Worm (Caenorhabditis elegans): Measurements from ENCODE around the gene C14C10.1.

DNA sequence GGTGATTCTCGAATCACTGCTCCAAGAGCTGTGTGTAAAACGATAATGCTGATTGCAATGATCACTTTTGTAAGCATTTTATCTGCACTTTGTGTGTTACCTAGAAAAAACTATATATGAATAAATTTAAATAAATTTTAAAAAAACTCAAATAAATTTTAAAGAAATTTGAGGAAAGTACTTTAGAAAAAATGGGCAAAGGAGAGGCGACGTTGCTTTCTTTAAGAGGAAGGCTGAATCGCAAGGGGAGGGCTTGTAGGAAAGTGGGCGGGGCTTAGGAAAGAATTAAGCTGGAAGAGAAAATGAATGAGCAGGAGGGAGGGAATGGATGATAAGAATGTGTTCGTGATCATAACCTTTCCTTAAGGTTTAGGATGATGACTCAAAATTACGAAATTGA, 20.3 kb upstream of the C14C10.1 start, which contains the start of gene E02A10.4:
- TF ChIP-seq lir-3 (tag; optimal IDR thresholded peaks at IDR 0.05; ENCODE audit: poor library complexity) (no peak), pag-3 (tag; optimal IDR thresholded peaks at IDR 0.05; ENCODE audit: borderline replicate concordance, insufficient read depth) (no peak), lin-15B (tag; optimal IDR thresholded peaks at IDR 0.05) (no peak), unc-62 (GFP tag; optimal IDR thresholded peaks at IDR 0.05) (no peak)
